Worm (Caenorhabditis elegans) whole organism, midembryonic: ENCODE measurements around the gene F37B4.10.

Source experiments
- T22C8.4 ChIP-seq: fragments of 200-800 bp; sonication (Bioruptor generic); IDR thresholded peaks from 2 replicates; pipeline ENCODE4 v1.3.6; 2022; ENCODE audit warnings: missing genetic modification characterization, missing compliant biosample characterization
- klf-2 ChIP-seq: fragments of 200-800 bp; sonication (Bioruptor generic); conservative IDR thresholded peaks from 2 replicates; pipeline ENCODE4 v1.3.6; 2022; ENCODE audit warnings: missing genetic modification reagents, missing genetic modification characterization, missing compliant biosample characterization
- ref-1 ChIP-seq: fragments of 200-800 bp; sonication (Bioruptor generic); conservative IDR thresholded peaks from 2 replicates; pipeline ENCODE4 v1.3.6; 2022; ENCODE audit warnings: missing genetic modification reagents, missing genetic modification characterization, missing compliant biosample characterization
- tab-1 ChIP-seq: fragments of 200-800 bp; sonication (Bioruptor generic); IDR thresholded peaks from 2 replicates; pipeline ENCODE4 v1.3.6; 2022; ENCODE audit warnings: missing genetic modification characterization, missing compliant biosample characterization
- ztf-29 ChIP-seq: fragments of 200-800 bp; sonication (Bioruptor generic); IDR thresholded peaks from 2 replicates; pipeline ENCODE4 v1.3.6; 2022; ENCODE audit warnings: missing genetic modification reagents, missing genetic modification characterization, missing compliant biosample characterization

DNA sequence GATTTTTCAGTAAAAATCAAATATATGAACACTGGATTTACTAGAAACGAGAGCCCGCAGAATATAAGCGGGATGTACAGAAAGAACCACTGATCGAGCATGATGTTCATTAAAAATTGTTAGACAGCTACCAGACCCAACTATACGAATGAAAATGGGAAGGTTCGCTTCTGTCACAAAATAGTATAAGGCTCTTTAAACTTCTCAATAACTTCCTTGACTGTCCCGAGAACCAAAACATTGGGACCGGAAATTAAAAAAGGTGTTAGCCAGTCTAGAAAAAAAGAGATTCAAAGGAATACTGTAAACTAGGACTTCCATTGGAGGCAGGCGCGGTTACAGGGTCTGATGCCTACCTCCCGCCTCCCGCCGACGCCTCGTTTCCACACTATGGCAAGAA is 19.6 kb downstream of the F37B4.10 start, which contains the start of gene srj-55:
- no peak for TF ChIP-seq tab-1 (GFP tag; lab: Robert Waterston, UW)
- no peak for TF ChIP-seq ztf-29 (GFP tag; lab: Robert Waterston, UW)
- no peak for TF ChIP-seq ref-1 (GFP tag; lab: Robert Waterston, UW)
- no peak for TF ChIP-seq T22C8.4 (GFP tag; lab: Robert Waterston, UW)
- no peak for TF ChIP-seq klf-2 (GFP tag; lab: Robert Waterston, UW)
